Worm (Caenorhabditis elegans) whole organism, late embryonic: ENCODE results near the gene fcd-2.

Experiments
- C38D4.7 ChIP-seq: fragments of 200-800 bp; sonication (Bioruptor generic); optimal IDR thresholded peaks from 2 replicates; lab custom pipeline; 2018; ENCODE audit warnings: mild to moderate bottlenecking, missing genetic modification characterization, moderate library complexity, missing compliant biosample characterization
- F13H6.1 ChIP-seq: sonication (generic microtip); optimal IDR thresholded peaks from 2 replicates; lab custom pipeline; 2016; ENCODE audit warnings: missing genetic modification characterization, missing compliant biosample characterization
- K09A11.1 ChIP-seq: sonication (generic microtip); optimal IDR thresholded peaks from 2 replicates; lab custom pipeline; 2017; ENCODE audit warnings: antibody characterized with exemption, mild to moderate bottlenecking, missing genetic modification characterization, missing compliant biosample characterization; ENCODE audit not compliant: insufficient read depth
- T23F11.4 ChIP-seq: fragments of 200-800 bp; sonication (Bioruptor generic); optimal IDR thresholded peaks from 2 replicates; lab custom pipeline; 2018; ENCODE audit warnings: mild to moderate bottlenecking, missing genetic modification characterization, missing compliant biosample characterization
- ahr-1 ChIP-seq: sonication (generic microtip); optimal IDR thresholded peaks from 2 replicates; lab custom pipeline; 2016; ENCODE audit warnings: missing genetic modification characterization, missing compliant biosample characterization
- ama-1 ChIP-seq: fragments of 150-350 bp; optimal IDR thresholded peaks from 2 replicates; lab custom pipeline; 2014
- ceh-14 ChIP-seq: sonication (generic microtip); optimal IDR thresholded peaks from 2 replicates; lab custom pipeline; 2016; ENCODE audit warnings: missing genotype, missing genetic modification characterization, missing compliant biosample characterization
- ceh-18 ChIP-seq: sonication (generic microtip); optimal IDR thresholded peaks from 2 replicates; lab custom pipeline; 2016; ENCODE audit warnings: missing genetic modification characterization, missing compliant biosample characterization
- ceh-22 ChIP-seq: sonication (generic microtip); optimal IDR thresholded peaks from 2 replicates; lab custom pipeline; 2017; ENCODE audit warnings: missing biosample characterization, missing genetic modification characterization
- ceh-24 ChIP-seq: sonication (generic microtip); optimal IDR thresholded peaks from 2 replicates; lab custom pipeline; 2016; ENCODE audit warnings: mild to moderate bottlenecking, missing genetic modification characterization, missing compliant biosample characterization
- ceh-30 ChIP-seq: fragments of 150-350 bp; optimal IDR thresholded peaks from 2 replicates; lab custom pipeline; 2014; ENCODE audit warnings: missing biosample characterization, missing genetic modification characterization
- ceh-34 ChIP-seq: sonication (generic microtip); optimal IDR thresholded peaks from 2 replicates; lab custom pipeline; 2016; ENCODE audit warnings: mild to moderate bottlenecking, missing genetic modification characterization, missing compliant biosample characterization
- ceh-45 ChIP-seq: fragments of 200-800 bp; sonication (Bioruptor generic); IDR thresholded peaks from 2 replicates; pipeline ENCODE4 v1.3.6; 2022; ENCODE audit warnings: missing genetic modification reagents, missing genetic modification characterization, missing compliant biosample characterization
- ceh-48 ChIP-seq: sonication (generic microtip); optimal IDR thresholded peaks from 2 replicates; lab custom pipeline; 2016; ENCODE audit warnings: missing genetic modification characterization, inconsistent platforms, missing compliant biosample characterization
- dmd-4 ChIP-seq: sonication (generic microtip); optimal IDR thresholded peaks from 2 replicates; lab custom pipeline; 2016; ENCODE audit warnings: borderline replicate concordance, missing genetic modification characterization, missing compliant biosample characterization
- elt-2 ChIP-seq: sonication (generic microtip); optimal IDR thresholded peaks from 2 replicates; lab custom pipeline; 2016; ENCODE audit warnings: missing genetic modification reagents, missing genetic modification characterization, missing compliant biosample characterization
- ets-4 ChIP-seq: sonication (generic microtip); optimal IDR thresholded peaks from 2 replicates; lab custom pipeline; 2016; ENCODE audit warnings: missing genetic modification characterization, missing compliant biosample characterization
- fax-1 ChIP-seq: sonication (generic microtip); optimal IDR thresholded peaks from 2 replicates; lab custom pipeline; 2016; ENCODE audit warnings: missing genotype, missing genetic modification characterization, missing compliant biosample characterization
- fkh-6 ChIP-seq: sonication (generic microtip); optimal IDR thresholded peaks from 2 replicates; lab custom pipeline; 2016; ENCODE audit warnings: missing genetic modification characterization, missing compliant biosample characterization
- gmeb-2 ChIP-seq: sonication (generic microtip); optimal IDR thresholded peaks from 2 replicates; lab custom pipeline; 2016; ENCODE audit warnings: missing genetic modification characterization, inconsistent platforms, missing compliant biosample characterization
- hlh-13 ChIP-seq: fragments of 200-800 bp; sonication (Bioruptor generic); optimal IDR thresholded peaks from 2 replicates; lab custom pipeline; 2018; ENCODE audit warnings: mild to moderate bottlenecking, missing genetic modification characterization, missing compliant biosample characterization
- lin-11 ChIP-seq: fragments of 200-800 bp; sonication (Bioruptor generic); optimal IDR thresholded peaks from 2 replicates; lab custom pipeline; 2018; ENCODE audit warnings: mild to moderate bottlenecking, missing genetic modification characterization, missing compliant biosample characterization
- mec-3 ChIP-seq: sonication (generic microtip); optimal IDR thresholded peaks from 2 replicates; lab custom pipeline; 2016; ENCODE audit warnings: borderline replicate concordance, missing genetic modification characterization, missing compliant biosample characterization
- nfya-1 ChIP-seq: sonication (generic microtip); optimal IDR thresholded peaks from 2 replicates; lab custom pipeline; 2017; ENCODE audit warnings: missing genetic modification characterization, mild to moderate bottlenecking, missing compliant biosample characterization, antibody characterized with exemption, moderate library complexity
- pag-3 ChIP-seq: sonication (generic microtip); optimal IDR thresholded peaks from 2 replicates; lab custom pipeline; 2016; ENCODE audit warnings: missing compliant biosample characterization, missing genetic modification characterization, borderline replicate concordance
- pax-1 ChIP-seq: fragments of 150-350 bp; optimal IDR thresholded peaks from 2 replicates; lab custom pipeline; 2014; ENCODE audit warnings: missing biosample characterization, missing genetic modification characterization
- pha-4 ChIP-seq: fragments of 150-350 bp; optimal IDR thresholded peaks from 2 replicates; lab custom pipeline; 2018; ENCODE audit warnings: missing biosample characterization, missing genetic modification reagents, missing genetic modification characterization
- pqm-1 ChIP-seq: sonication (generic microtip); optimal IDR thresholded peaks from 2 replicates; lab custom pipeline; 2016; ENCODE audit warnings: missing genetic modification characterization, missing compliant biosample characterization
- ref-2 ChIP-seq: sonication (generic microtip); optimal IDR thresholded peaks from 2 replicates; lab custom pipeline; 2016; ENCODE audit warnings: missing genetic modification characterization, missing compliant biosample characterization
- sox-4 ChIP-seq: sonication (generic microtip); optimal IDR thresholded peaks from 2 replicates; lab custom pipeline; 2017; ENCODE audit warnings: mild to moderate bottlenecking, missing genetic modification characterization, inconsistent platforms, missing compliant biosample characterization
- tbx-2 ChIP-seq: sonication (generic microtip); optimal IDR thresholded peaks from 2 replicates; lab custom pipeline; 2016; ENCODE audit warnings: missing genetic modification characterization, missing compliant biosample characterization
- unc-3 ChIP-seq, 2 experiments: fragments of 200-800 bp in 1 of 2; sonication (Bioruptor generic) in 1 of 2; sonication (generic microtip) in 1 of 2; conservative IDR thresholded peaks in 1 of 2; optimal IDR thresholded peaks in 1 of 2; 2 replicates each; pipeline versions ENCODE4 v1.3.6 to Lab custom; 2016 to 2022; ENCODE audit warnings: missing compliant biosample characterization in 2 of 2, missing genetic modification characterization in 2 of 2, missing genetic modification reagents in 1 of 2
- unc-55 ChIP-seq: sonication (generic microtip); optimal IDR thresholded peaks from 2 replicates; lab custom pipeline; 2017; ENCODE audit warnings: missing biosample characterization, missing genetic modification reagents, missing genetic modification characterization

Gene fcd-2

ce11 chrIV:15049288-15050094 is 24.0 kb downstream of the fcd-2 start:
- TF ChIP-seq ceh-14 (tag; lab: Kevin White, UChicago) (no peak), nfya-1 (tag; lab: Kevin White, UChicago) (peak; percentile 98), ceh-48 (tag; lab: Kevin White, UChicago) (no peak)

- no peak for TF ChIP-seq ceh-14 (tag; lab: Kevin White, UChicago)
- TF ChIP-seq lin-11 = no peak
- no peak for TF ChIP-seq ref-2 (tag; lab: Kevin White, UChicago)
- no peak for TF ChIP-seq sox-4 (tag; lab: Kevin White, UChicago)
- no peak for TF ChIP-seq ceh-22 (tag; lab: Kevin White, UChicago)
- TF ChIP-seq ceh-18 (tag; lab: Kevin White, UChicago) = no peak
- TF ChIP-seq pax-1 = no peak
- TF ChIP-seq pha-4 (tag; lab: Kevin White, UChicago) = no peak
- no peak for TF ChIP-seq pqm-1
These were observed 25.5 kb downstream of the fcd-2 start for ce11 chrIV:15051045-15051444.

ce11 chrIV:15053271-15053670 is 27.8 kb downstream of the fcd-2 start, which contains the start of gene srt-47:
Gene srt-47 (minus strand): TSS chrIV:15053371.
- no peak for TF ChIP-seq pha-4 (tag; lab: Kevin White, UChicago)
- no peak for TF ChIP-seq pag-3 (tag; lab: Kevin White, UChicago)
- TF ChIP-seq elt-2 (tag; lab: Kevin White, UChicago) = no peak
- no peak for TF ChIP-seq unc-3 (GFP tag; conservative IDR thresholded peaks at IDR 0.05; lab: Robert Waterston, UW)
- TF ChIP-seq unc-3 (tag; optimal IDR thresholded peaks at IDR 0.05; lab: Kevin White, UChicago) = no peak
- no peak for TF ChIP-seq gmeb-2
- TF ChIP-seq T23F11.4 (GFP tag; lab: Kevin White, UChicago) = no peak
- no peak for TF ChIP-seq ceh-18 (tag; lab: Kevin White, UChicago)
- TF ChIP-seq C38D4.7 (GFP tag; lab: Kevin White, UChicago) = no peak

- TF ChIP-seq sox-4 (tag; lab: Kevin White, UChicago) (no peak), unc-3 (GFP tag; conservative IDR thresholded peaks at IDR 0.05; lab: Robert Waterston, UW) (no peak), unc-3 (tag; optimal IDR thresholded peaks at IDR 0.05; lab: Kevin White, UChicago) (no peak), pha-4 (tag; lab: Kevin White, UChicago) (no peak), mec-3 (tag; lab: Kevin White, UChicago) (no peak), ceh-45 (GFP tag; lab: Robert Waterston, UW) (no peak), fax-1 (no peak), ama-1 (lab: Kevin White, UChicago) (no peak), dmd-4 (no peak)
These were observed 30.6 kb downstream of the fcd-2 start, which contains the start of gene Y41E3.19 for ce11 chrIV:15056081-15056586. Gene Y41E3.19 (plus strand): TSS chrIV:15056131.

ce11 chrIV:15057994-15058393 is 32.5 kb downstream of the fcd-2 start, which contains the start of gene Y41E3.13:
Gene Y41E3.13 (plus strand): TSS chrIV:15058294.
- no peak for TF ChIP-seq unc-55 (GFP tag; lab: Kevin White, UChicago)
- no peak for TF ChIP-seq K09A11.1
- no peak for TF ChIP-seq ahr-1 (tag; lab: Kevin White, UChicago)
- no peak for TF ChIP-seq tbx-2 (tag; lab: Kevin White, UChicago)
- no peak for TF ChIP-seq ama-1 (lab: Kevin White, UChicago)
- no peak for TF ChIP-seq fkh-6
- TF ChIP-seq ceh-24 (tag; lab: Kevin White, UChicago) = no peak
- no peak for TF ChIP-seq ceh-30 (tag; lab: Kevin White, UChicago)
- TF ChIP-seq hlh-13 (GFP tag; lab: Kevin White, UChicago) = no peak
- TF ChIP-seq ets-4 (tag; lab: Kevin White, UChicago) = no peak
- TF ChIP-seq pha-4 (tag; lab: Kevin White, UChicago) = no peak
- TF ChIP-seq fax-1 = no peak
- TF ChIP-seq lin-11 = no peak
- TF ChIP-seq ceh-14 (tag; lab: Kevin White, UChicago) = no peak
- no peak for TF ChIP-seq ceh-34
- no peak for TF ChIP-seq F13H6.1 (tag; lab: Kevin White, UChicago)
